Worm (Caenorhabditis elegans) whole organism, L2 larva: ENCODE data around the gene F45E12.5.

Source experiments
- unc-39 ChIP-seq: fragments of 150-350 bp; optimal IDR thresholded peaks from 2 replicates; lab custom pipeline; 2014; ENCODE audit warnings: missing biosample characterization, missing genetic modification characterization
- ztf-4 ChIP-seq: fragments of 150-350 bp; optimal IDR thresholded peaks from 2 replicates; lab custom pipeline; 2014; ENCODE audit warnings: missing biosample characterization, missing genetic modification characterization

ce11 chrII:7299042-7299441 is 10.9 kb downstream of the F45E12.5 start, which contains the start of gene C30G12.1:
- TF ChIP-seq unc-39 (tag; lab: Kevin White, UChicago): no peak
- no peak for TF ChIP-seq ztf-4 (tag; lab: Kevin White, UChicago)
